Worm (Caenorhabditis elegans) whole organism, early embryonic: Measurements from ENCODE around the gene B0303.4.
A peak's percentile ranks its signal among the peaks of the same experiment; 100 is the strongest.

Experiments
- B0310.2 ChIP-seq: sonication (generic microtip); optimal IDR thresholded peaks from 2 replicates; lab custom pipeline; 2016; ENCODE audit warnings: mild to moderate bottlenecking, missing genetic modification characterization, missing compliant biosample characterization
- F13C5.2 ChIP-seq: sonication (generic microtip); optimal IDR thresholded peaks from 2 replicates; lab custom pipeline; 2017; ENCODE audit warnings: mild to moderate bottlenecking, missing genetic modification characterization, inconsistent platforms, missing compliant biosample characterization
- aly-1 ChIP-seq: sonication (generic microtip); optimal IDR thresholded peaks from 2 replicates; lab custom pipeline; 2016; ENCODE audit warnings: missing genetic modification characterization, missing compliant biosample characterization
- ama-1 ChIP-seq: fragments of 150-350 bp; optimal IDR thresholded peaks from 2 replicates; lab custom pipeline; 2014
- ceh-13 ChIP-seq: fragments of 200-800 bp; sonication (Bioruptor generic); optimal IDR thresholded peaks from 2 replicates; lab custom pipeline; 2018; ENCODE audit warnings: mild to moderate bottlenecking, missing genetic modification characterization, missing compliant biosample characterization
- ceh-36 ChIP-seq: sonication (generic microtip); optimal IDR thresholded peaks from 2 replicates; lab custom pipeline; 2016; ENCODE audit warnings: missing genetic modification characterization, inconsistent platforms, missing compliant biosample characterization
- ets-7 ChIP-seq: sonication (generic microtip); optimal IDR thresholded peaks from 2 replicates; lab custom pipeline; 2016; ENCODE audit warnings: missing genotype, missing genetic modification characterization, missing compliant biosample characterization
- flt-1 ChIP-seq: fragments of 200-800 bp; sonication (Bioruptor generic); IDR thresholded peaks from 2 replicates; pipeline ENCODE4 v1.3.6; 2022; ENCODE audit warnings: missing genetic modification characterization, missing compliant biosample characterization
- hmbx-1 ChIP-seq: sonication (generic microtip); optimal IDR thresholded peaks from 2 replicates; lab custom pipeline; 2016; ENCODE audit warnings: mild to moderate bottlenecking, missing genetic modification characterization, missing compliant biosample characterization
- hmg-4 ChIP-seq: fragments of 200-800 bp; sonication (Bioruptor generic); optimal IDR thresholded peaks from 2 replicates; lab custom pipeline; 2018; ENCODE audit warnings: mild to moderate bottlenecking, missing genetic modification characterization, missing compliant biosample characterization
- hnd-1 ChIP-seq: sonication (generic microtip); optimal IDR thresholded peaks from 2 replicates; lab custom pipeline; 2016; ENCODE audit warnings: missing genetic modification characterization, missing compliant biosample characterization
- pes-1 ChIP-seq: fragments of 200-800 bp; sonication (Bioruptor generic); IDR thresholded peaks from 2 replicates; pipeline ENCODE4 v1.3.6; 2022; ENCODE audit warnings: missing genetic modification reagents, missing genetic modification characterization, missing compliant biosample characterization
- scrt-1 ChIP-seq: fragments of 200-800 bp; sonication (Bioruptor generic); IDR thresholded peaks from 2 replicates; pipeline ENCODE4 v1.3.6; 2022; ENCODE audit warnings: missing genetic modification characterization, missing compliant biosample characterization
- sea-1 ChIP-seq: fragments of 200-800 bp; sonication (Bioruptor generic); conservative IDR thresholded peaks from 2 replicates; pipeline ENCODE4 v1.3.6; 2022; ENCODE audit warnings: missing genetic modification characterization, missing compliant biosample characterization
- tbx-11 ChIP-seq: fragments of 200-800 bp; sonication (Bioruptor generic); IDR thresholded peaks from 2 replicates; pipeline ENCODE4 v1.3.6; 2022; ENCODE audit warnings: missing genetic modification characterization, missing compliant biosample characterization
- tbx-37 ChIP-seq: fragments of 200-800 bp; sonication (Bioruptor generic); conservative IDR thresholded peaks from 2 replicates; pipeline ENCODE4 v1.3.6; 2022; ENCODE audit warnings: missing genetic modification reagents, missing genetic modification characterization, missing compliant biosample characterization
- tra-4 ChIP-seq: sonication (generic microtip); optimal IDR thresholded peaks from 2 replicates; lab custom pipeline; 2017; ENCODE audit warnings: missing genetic modification characterization, missing compliant biosample characterization

Gene B0303.4

DNA sequence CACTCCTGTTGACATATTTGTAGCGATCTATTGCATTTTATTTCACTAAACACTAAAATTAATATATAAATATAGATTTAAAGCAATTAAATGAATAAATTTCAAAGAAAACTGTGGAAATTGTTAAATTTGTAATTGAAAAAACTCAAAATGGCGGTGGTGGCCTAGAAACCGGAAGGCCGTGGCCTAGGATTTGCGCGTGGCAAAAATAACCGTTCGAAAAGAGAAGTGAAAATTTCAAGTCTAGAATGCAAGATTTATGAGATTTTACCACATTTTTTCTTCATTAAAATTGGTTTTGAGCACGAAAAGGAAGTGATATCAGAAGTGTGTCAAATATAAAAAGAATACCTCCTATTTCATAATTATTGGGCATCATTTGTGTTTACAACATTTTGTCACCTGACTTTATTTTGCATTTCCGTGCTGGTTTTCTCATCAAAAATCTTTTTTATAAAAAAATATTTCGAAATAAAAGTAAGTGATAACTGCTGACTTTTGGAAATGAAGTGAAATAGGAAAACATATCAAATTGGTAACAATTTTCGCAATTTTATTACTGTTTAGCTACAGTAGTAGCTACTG is 5.9 kb upstream of the B0303.4 start, which contains the start of gene fli-1:
TSS of gene fli-1 (minus strand) at position 58 of the 585 bp plus-strand sequence.
- TF ChIP-seq tbx-37 (GFP tag; lab: Robert Waterston, UW) = peak; percentile 45; the same call in 1 of the 2 replicates
- no peak for TF ChIP-seq ceh-36 (tag; lab: Kevin White, UChicago)

DNA sequence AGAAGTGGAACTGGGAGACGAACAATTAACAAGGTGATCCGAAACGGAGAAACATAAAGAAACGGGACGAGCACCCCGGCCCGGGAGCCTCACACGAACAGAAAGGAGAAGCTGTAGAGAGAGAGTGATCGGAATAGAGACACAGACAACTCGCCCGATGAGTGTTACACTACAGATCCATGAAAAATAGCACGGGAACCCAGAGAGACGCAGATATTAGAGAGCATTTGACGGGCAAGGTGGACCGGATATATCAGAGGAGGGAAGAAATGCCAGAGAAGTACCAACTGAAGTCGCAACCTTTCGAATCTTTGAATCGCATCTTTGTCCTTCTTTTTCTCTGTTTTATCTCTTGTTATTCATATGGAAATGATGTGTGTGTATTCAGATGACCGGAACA is 5.2 kb upstream of the B0303.4 start, which contains the start of gene anmt-1:
TSS of gene anmt-1 (plus strand) at position 388 of the 400 bp plus-strand sequence.
- no peak for TF ChIP-seq ceh-13
- no peak for TF ChIP-seq B0310.2
- no peak for TF ChIP-seq hmg-4 (GFP tag; lab: Kevin White, UChicago)

DNA sequence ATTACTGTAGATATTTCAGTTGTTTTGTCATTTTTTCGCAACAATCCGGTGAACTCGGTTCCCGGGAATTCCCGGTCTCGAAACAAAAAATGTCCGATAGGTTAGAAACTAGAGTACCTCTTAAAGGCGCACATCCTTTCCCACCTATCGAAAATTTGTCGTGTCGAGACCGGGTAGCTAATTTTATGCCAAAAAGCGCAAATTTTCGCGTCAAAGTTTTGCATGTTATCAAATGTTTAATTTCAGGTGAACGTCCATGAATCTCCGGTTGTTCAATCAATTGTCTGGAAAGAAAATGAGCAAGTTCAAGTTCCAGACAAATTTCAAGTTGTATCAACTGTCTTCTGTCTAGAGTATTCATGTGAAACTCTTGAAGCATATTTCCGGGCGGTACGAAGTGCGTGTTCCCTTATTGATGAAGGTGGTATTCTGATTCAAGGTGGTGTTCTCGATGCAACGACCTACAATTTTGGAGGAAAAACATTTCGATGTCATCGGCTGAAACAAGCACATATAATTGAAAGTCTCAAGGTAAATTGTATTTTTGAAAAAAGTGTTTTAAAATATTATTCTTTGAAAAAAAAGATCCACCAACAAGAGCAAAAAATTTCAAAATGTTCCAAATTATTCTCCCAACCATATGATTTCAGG is 3.9 kb upstream of the B0303.4 start:
- TF ChIP-seq scrt-1 (GFP tag; lab: Robert Waterston, UW) (no peak), B0310.2 (no peak), flt-1 (GFP tag; lab: Robert Waterston, UW) (no peak), hmbx-1 (tag; lab: Kevin White, UChicago) (no peak), hnd-1 (tag; lab: Kevin White, UChicago) (no peak), ama-1 (no peak), pes-1 (GFP tag; lab: Robert Waterston, UW) (no peak), tbx-37 (GFP tag; lab: Robert Waterston, UW) (no peak), aly-1 (tag; lab: Kevin White, UChicago) (no peak), ets-7 (tag; lab: Kevin White, UChicago) (no peak), tra-4 (tag; lab: Kevin White, UChicago) (no peak), ceh-13 (no peak), hmg-4 (GFP tag; lab: Kevin White, UChicago) (no peak), F13C5.2 (no peak), tbx-11 (GFP tag; lab: Robert Waterston, UW) (no peak)

DNA sequence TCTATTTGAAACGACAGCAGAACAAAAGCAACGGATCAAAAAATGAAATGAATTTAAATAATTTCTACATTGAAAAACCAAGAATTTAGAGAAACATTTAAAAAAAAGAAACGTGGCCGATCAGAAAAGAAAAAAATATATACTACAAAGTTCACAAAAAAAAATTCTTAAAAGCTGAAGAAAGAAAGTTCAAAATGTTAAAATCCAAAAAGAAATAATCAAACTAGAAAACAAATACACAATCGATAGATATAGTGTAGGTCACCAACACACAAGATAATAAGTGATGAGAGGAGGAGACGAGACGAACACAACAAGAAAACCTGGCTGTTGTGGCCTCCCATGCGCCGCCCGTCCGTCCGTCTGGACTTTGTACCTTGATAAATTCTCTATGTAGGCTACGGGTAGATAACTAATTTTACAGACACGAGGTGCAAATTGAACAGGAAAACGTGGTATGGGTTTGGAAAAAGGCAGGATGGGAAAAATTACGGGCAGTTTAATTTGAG is 1.2 kb upstream of the B0303.4 start, which contains the start of gene hadb-1:
TSS of gene hadb-1 (minus strand) at position 51 of the 509 bp plus-strand sequence.
- no peak for TF ChIP-seq pes-1 (GFP tag; lab: Robert Waterston, UW)
- TF ChIP-seq tra-4 (tag; lab: Kevin White, UChicago) = no peak
- TF ChIP-seq hnd-1 (tag; lab: Kevin White, UChicago) = no peak
- no peak for TF ChIP-seq F13C5.2
- TF ChIP-seq ama-1 = no peak
- TF ChIP-seq aly-1 (tag; lab: Kevin White, UChicago) = no peak
- no peak for TF ChIP-seq hmbx-1 (tag; lab: Kevin White, UChicago)
- no peak for TF ChIP-seq tbx-11 (GFP tag; lab: Robert Waterston, UW)
- no peak for TF ChIP-seq sea-1 (GFP tag; lab: Robert Waterston, UW)
- TF ChIP-seq ceh-13 = no peak

DNA sequence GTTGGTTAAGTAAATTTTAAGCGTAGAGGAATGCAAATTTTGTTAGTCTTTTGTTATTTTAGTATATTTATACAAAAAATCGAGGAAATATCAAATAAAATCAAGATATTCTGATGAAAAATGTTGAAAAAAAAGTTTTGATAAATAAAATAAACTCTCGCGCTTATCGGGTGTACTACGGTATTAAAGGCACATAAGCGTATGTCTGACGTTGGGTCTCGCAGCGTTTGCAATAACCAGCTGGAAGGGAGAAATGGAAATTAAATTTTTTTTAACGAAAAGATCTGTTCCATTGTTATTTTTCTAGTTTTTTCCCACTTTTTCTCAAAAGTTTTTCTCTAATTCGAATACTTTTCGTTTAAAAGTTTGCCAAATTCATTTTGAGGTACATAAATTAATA is 507 bp upstream of the B0303.4 start:
- TF ChIP-seq tbx-37 (GFP tag; lab: Robert Waterston, UW) (no peak), ceh-36 (tag; lab: Kevin White, UChicago) (no peak), scrt-1 (GFP tag; lab: Robert Waterston, UW) (no peak), F13C5.2 (no peak)

DNA sequence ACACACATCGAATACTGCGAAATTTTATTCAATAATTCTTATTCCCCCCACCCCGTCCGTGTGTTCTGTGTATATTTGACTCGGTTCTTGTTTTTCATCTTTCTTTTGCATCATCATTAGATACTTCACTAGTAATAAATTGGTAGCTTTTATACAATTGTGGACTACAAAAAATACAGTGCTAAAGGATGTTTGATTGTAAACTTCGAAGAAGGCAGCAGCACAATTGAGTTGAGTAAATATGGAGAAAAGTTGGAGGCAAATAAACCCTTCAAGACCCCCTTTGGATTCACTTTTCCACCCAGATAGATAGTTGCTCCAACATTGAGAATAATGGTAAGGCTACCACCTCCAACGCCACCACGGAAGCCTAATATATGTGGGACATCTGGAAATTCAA is 3.7 kb downstream of the B0303.4 start, which contains the start of gene B0303.7:
TSS of gene B0303.7 (plus strand) at position 301 of the 400 bp plus-strand sequence.
- TF ChIP-seq tbx-11 (GFP tag; lab: Robert Waterston, UW) = no peak
- no peak for TF ChIP-seq flt-1 (GFP tag; lab: Robert Waterston, UW)
- no peak for TF ChIP-seq ama-1
- no peak for TF ChIP-seq scrt-1 (GFP tag; lab: Robert Waterston, UW)
- no peak for TF ChIP-seq tra-4 (tag; lab: Kevin White, UChicago)
- no peak for TF ChIP-seq aly-1 (tag; lab: Kevin White, UChicago)
- TF ChIP-seq tbx-37 (GFP tag; lab: Robert Waterston, UW) = no peak
- TF ChIP-seq hnd-1 (tag; lab: Kevin White, UChicago) = no peak
- no peak for TF ChIP-seq sea-1 (GFP tag; lab: Robert Waterston, UW)
- TF ChIP-seq ceh-13 = no peak

DNA sequence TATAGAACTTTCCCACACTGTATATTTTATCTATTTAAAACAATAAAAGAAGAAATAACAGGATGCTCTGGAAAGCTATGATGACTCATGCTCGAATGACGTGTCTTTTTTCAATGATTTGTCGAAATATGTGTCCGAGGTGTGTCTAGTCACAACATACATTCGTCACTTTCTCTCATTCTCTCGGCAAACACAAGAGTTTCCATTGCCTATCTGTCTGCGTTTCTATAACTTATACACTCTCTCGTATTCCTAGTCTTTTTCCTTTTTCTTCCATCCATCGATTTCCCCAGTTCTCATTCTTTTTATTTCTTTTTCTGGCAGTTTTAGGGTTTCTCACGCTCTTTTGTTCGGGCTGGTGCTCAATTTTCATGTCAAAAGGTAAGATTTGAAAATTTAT is 7.0 kb downstream of the B0303.4 start:
- TF ChIP-seq hmg-4 (GFP tag; lab: Kevin White, UChicago) (no peak), aly-1 (tag; lab: Kevin White, UChicago) (no peak), hmbx-1 (tag; lab: Kevin White, UChicago) (no peak), ceh-36 (tag; lab: Kevin White, UChicago) (no peak), hnd-1 (tag; lab: Kevin White, UChicago) (no peak), sea-1 (GFP tag; lab: Robert Waterston, UW) (no peak), B0310.2 (no peak), scrt-1 (GFP tag; lab: Robert Waterston, UW) (no peak), tbx-11 (GFP tag; lab: Robert Waterston, UW) (no peak), tbx-37 (GFP tag; lab: Robert Waterston, UW) (no peak), ama-1 (no peak), pes-1 (GFP tag; lab: Robert Waterston, UW) (no peak), F13C5.2 (no peak), ceh-13 (no peak), tra-4 (tag; lab: Kevin White, UChicago) (no peak), flt-1 (GFP tag; lab: Robert Waterston, UW) (no peak), ets-7 (tag; lab: Kevin White, UChicago) (no peak)
